Worm (Caenorhabditis elegans): ENCODE data around the gene R02D5.7.

R02D5.7 gene

DNA sequence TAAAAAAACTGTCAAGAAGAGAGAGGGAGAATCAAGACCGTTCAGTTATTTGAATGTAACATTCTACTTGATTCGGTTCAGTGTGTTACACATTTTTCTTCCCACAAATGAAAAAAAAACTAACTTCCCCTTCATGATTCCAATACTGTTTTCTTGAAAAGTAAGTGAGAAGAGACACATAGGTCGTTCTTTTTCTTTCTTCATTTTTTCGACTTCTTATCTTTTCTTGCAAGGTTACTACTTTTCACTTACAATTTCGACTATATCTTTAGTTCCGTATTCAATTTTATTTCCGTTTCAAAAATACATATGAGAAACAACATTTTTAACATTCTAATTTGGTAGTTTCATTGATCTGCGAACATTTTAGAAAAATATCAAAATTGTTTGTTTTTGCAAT lies 42.1 kb downstream of the R02D5.7 start:
- TF ChIP-seq unc-62 (GFP tag; optimal IDR thresholded peaks at IDR 0.05), result no peak

DNA sequence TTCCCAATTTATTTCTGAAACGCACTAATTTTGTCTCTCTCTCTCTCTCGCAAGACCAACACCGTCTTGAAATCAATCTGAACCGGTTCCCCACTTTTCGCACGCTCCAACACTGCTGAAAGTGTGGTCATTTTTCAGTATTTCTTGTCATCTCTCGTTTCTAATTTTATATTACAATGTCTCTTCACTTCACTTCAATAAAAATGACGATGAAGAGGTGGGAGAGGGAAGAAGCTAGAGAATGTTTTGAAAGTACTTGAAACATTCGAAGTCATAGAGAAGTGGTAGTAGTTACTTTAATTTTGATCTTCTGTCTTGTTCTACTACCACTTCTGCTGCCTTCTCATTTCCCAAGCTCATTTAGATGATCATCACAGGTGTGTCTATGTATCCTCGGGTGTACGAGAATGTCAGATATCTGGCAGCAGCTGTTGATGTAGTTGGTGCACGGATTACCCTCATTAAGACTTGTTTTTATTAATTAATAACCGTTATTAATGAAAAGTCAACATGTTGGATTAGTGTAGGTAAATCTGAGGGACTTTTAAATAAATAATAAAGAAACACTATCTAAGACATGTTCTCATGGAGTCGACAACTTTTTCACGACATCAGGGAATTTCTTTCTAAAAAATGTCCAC lies 43.1 kb downstream of the R02D5.7 start:
- no peak for TF ChIP-seq unc-62 (GFP tag; optimal IDR thresholded peaks at IDR 0.05)

DNA sequence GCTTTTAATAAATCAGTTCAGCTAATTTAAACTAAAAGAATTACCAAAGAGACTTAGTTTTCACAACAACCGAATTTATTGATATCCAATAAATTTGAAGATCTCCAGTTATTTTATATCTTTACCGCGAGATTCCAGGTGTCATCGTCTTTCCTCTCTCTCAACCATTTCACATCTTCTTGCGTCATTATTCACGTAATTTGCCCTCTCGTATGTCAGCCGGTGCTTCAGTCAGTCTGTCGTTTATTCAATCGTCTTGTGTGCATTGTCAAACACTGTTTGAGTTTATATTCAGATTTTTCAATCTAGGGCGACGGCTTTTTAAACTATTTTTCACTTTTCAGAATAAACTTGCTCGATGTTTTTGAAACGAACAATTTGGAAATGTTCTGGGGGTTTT lies 43.9 kb downstream of the R02D5.7 start:
- TF ChIP-seq unc-62 (GFP tag; optimal IDR thresholded peaks at IDR 0.05), result no peak

ce11 chrV:14436195-14436594 lies 45.1 kb downstream of the R02D5.7 start:
- TF ChIP-seq unc-62 (GFP tag; optimal IDR thresholded peaks at IDR 0.05), result no peak

DNA sequence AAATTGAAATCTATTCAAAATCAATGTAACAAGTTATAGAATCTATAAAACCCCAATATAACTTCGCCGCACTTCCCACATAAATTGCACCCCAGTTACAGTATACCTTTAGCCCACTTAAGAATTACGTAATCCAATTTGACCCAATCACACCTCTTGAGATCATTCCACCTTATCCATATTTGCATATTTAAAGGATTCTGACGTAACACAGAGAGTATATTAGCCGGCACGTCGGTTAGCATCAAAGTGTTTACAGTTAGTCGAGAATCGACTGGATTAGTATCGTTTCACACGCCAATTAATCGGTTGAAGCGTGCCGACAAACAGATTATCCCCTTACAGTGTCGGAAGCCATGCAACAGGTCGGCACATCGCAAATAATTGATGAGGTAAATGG lies 47.7 kb downstream of the R02D5.7 start:
- TF ChIP-seq unc-62 (GFP tag; optimal IDR thresholded peaks at IDR 0.05), result no peak

- TF ChIP-seq unc-62 (GFP tag; optimal IDR thresholded peaks at IDR 0.05), result no peak
Observed at ce11 chrV:14432259-14432658, 49.0 kb downstream of the R02D5.7 start, which contains the start of gene egl-1. TSS of gene egl-1 (minus strand) at chrV:14432359.
